Worm (Caenorhabditis elegans): ENCODE data around the gene fbxb-59.
A peak's percentile ranks its signal among the peaks of the same experiment; 100 is the strongest.

Gene fbxb-59

ce11 chrV:20165808-20166207 lies 40.2 kb downstream of the fbxb-59 start:
- TF ChIP-seq snpc-4 (tag; optimal IDR thresholded peaks at IDR 0.05) (no peak), skn-1 (tag; optimal IDR thresholded peaks at IDR 0.05) (peak; percentile 90), ceh-82 (tag; optimal IDR thresholded peaks at IDR 0.05) (no peak), elt-2 (tag; optimal IDR thresholded peaks at IDR 0.05) (peak; percentile 71), daf-12 (tag; optimal IDR thresholded peaks at IDR 0.05) (no peak), egl-27 (tag; optimal IDR thresholded peaks at IDR 0.05) (no peak)

DNA sequence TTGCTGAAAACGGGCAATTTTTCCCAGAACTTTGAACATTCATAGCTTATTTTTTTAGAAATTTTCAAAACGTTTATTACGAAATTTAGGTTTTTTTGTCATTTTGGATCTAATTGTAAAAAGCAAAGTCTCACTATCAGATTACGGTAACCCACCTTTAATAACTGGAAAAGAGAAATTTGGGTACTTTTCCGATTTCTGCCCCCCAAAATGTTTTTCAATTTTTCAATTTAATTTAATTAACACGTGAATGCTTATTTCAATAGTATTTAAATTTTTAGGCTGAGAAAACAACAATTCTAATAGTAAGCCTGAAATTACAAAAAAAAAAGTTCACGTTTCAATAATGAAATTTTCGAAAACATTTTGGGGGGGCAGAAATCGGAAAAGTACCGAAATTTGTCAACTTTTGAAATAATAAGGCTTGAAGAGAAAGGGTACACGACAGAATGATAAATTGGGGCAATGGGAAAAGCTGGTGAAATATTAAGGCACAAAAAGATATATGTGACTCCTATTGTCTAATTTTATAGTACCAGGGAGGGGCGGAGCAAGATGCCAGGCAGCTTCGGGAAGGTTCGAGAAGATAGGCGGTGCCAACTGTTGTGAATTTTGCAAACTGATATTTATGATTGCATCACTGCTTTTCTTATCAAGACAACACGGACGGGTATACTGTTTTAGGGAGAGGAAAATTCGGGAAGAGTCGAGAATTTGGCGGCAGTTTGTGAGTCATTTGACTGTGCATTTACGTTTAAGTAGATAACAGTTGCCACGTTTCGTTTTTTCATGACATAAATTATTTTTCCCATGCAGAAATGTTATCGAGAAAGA lies 41.7 kb downstream of the fbxb-59 start, which contains the start of gene F19B2.5:
TSS of gene F19B2.5 (minus strand) at position 107 of the 834 bp plus-strand sequence.
- no peak for TF ChIP-seq fkh-2 (tag; optimal IDR thresholded peaks at IDR 0.05)
- TF ChIP-seq eor-1 (tag; optimal IDR thresholded peaks at IDR 0.05), result no peak
- no peak for TF ChIP-seq lin-15B (tag; optimal IDR thresholded peaks at IDR 0.05)
- TF ChIP-seq tbx-2 (tag; optimal IDR thresholded peaks at IDR 0.05), result no peak
- no peak for TF ChIP-seq lin-39 (tag; optimal IDR thresholded peaks at IDR 0.05)
- TF ChIP-seq egl-5 (tag; optimal IDR thresholded peaks at IDR 0.05), result no peak
- no peak for TF ChIP-seq nhr-237 (tag; optimal IDR thresholded peaks at IDR 0.05)
- no peak for TF ChIP-seq snpc-4 (tag; optimal IDR thresholded peaks at IDR 0.05)
- TF ChIP-seq mdl-1 (tag; optimal IDR thresholded peaks at IDR 0.05), result no peak
- TF ChIP-seq ceh-16 (tag; optimal IDR thresholded peaks at IDR 0.05), result no peak
- peak; percentile 77 for TF ChIP-seq lsy-12 (tag; optimal IDR thresholded peaks at IDR 0.05)
- TF ChIP-seq jun-1 (tag; optimal IDR thresholded peaks at IDR 0.05), result peak; percentile 74
- no peak for TF ChIP-seq hmg-11 (tag; optimal IDR thresholded peaks at IDR 0.05)
- no peak for TF ChIP-seq ZK546.5 (tag; optimal IDR thresholded peaks at IDR 0.05)
- no peak for TF ChIP-seq sea-2 (GFP tag; optimal IDR thresholded peaks at IDR 0.05)
- TF ChIP-seq nhr-28 (tag; optimal IDR thresholded peaks at IDR 0.05), result no peak
- TF ChIP-seq daf-12 (tag; optimal IDR thresholded peaks at IDR 0.05), result no peak
- TF ChIP-seq aly-2 (tag; optimal IDR thresholded peaks at IDR 0.05), result no peak
- no peak for TF ChIP-seq ceh-82 (tag; optimal IDR thresholded peaks at IDR 0.05)
- peak; percentile 99 for TF ChIP-seq elt-2 (tag; optimal IDR thresholded peaks at IDR 0.05)
- TF ChIP-seq pqm-1 (tag; optimal IDR thresholded peaks at IDR 0.05), result peak; percentile 73
- TF ChIP-seq fkh-10 (GFP tag; optimal IDR thresholded peaks at IDR 0.05), result no peak
- TF ChIP-seq ceh-28 (tag; optimal IDR thresholded peaks at IDR 0.05), result no peak
- TF ChIP-seq R02D3.7 (tag; optimal IDR thresholded peaks at IDR 0.05), result no peak
- no peak for TF ChIP-seq unc-39 (tag; optimal IDR thresholded peaks at IDR 0.05)
- no peak for TF ChIP-seq mml-1 (tag; optimal IDR thresholded peaks at IDR 0.05)
- peak; percentile 89 for TF ChIP-seq ama-1 (optimal IDR thresholded peaks at IDR 0.05)
- no peak for TF ChIP-seq nhr-25 (tag; optimal IDR thresholded peaks at IDR 0.05)
- no peak for TF ChIP-seq nhr-43 (tag; optimal IDR thresholded peaks at IDR 0.05; ENCODE audit: poor library complexity, severe bottlenecking)
- TF ChIP-seq nhr-67 (tag; optimal IDR thresholded peaks at IDR 0.05), result no peak
- TF ChIP-seq nhr-11 (tag; optimal IDR thresholded peaks at IDR 0.05), result no peak
- TF ChIP-seq nhr-12 (tag; optimal IDR thresholded peaks at IDR 0.05), result no peak
- TF ChIP-seq fos-1 (tag; optimal IDR thresholded peaks at IDR 0.05), result peak; percentile 8
- TF ChIP-seq egl-27 (tag; optimal IDR thresholded peaks at IDR 0.05), result no peak
- TF ChIP-seq skn-1 (tag; optimal IDR thresholded peaks at IDR 0.05), result no peak
- peak; percentile 43 for TF ChIP-seq pha-4 (tag; optimal IDR thresholded peaks at IDR 0.05)
- peak; percentile 13 for TF ChIP-seq nfya-1 (tag; optimal IDR thresholded peaks at IDR 0.05; ENCODE audit: insufficient read depth)
- no peak for TF ChIP-seq unc-62 (GFP tag; optimal IDR thresholded peaks at IDR 0.05)
- TF ChIP-seq nhr-77 (tag; optimal IDR thresholded peaks at IDR 0.05), result no peak
- no peak for TF ChIP-seq zag-1 (tag; optimal IDR thresholded peaks at IDR 0.05)
- no peak for TF ChIP-seq elt-3 (tag; optimal IDR thresholded peaks at IDR 0.05)
- no peak for TF ChIP-seq nhr-23 (tag; optimal IDR thresholded peaks at IDR 0.05)
- no peak for TF ChIP-seq ztf-4 (tag; optimal IDR thresholded peaks at IDR 0.05)
- no peak for TF ChIP-seq nhr-76 (tag; optimal IDR thresholded peaks at IDR 0.05)
- no peak for TF ChIP-seq ztf-11 (tag; optimal IDR thresholded peaks at IDR 0.05)
- TF ChIP-seq elt-1 (tag; optimal IDR thresholded peaks at IDR 0.05), result no peak
- TF ChIP-seq ceh-9 (tag; optimal IDR thresholded peaks at IDR 0.05), result no peak
